Fruit fly (Drosophila melanogaster): ENCODE data around the gene Rab3-GAP.
A peak's percentile ranks its signal among the peaks of the same experiment; 100 is the strongest.

DNA sequence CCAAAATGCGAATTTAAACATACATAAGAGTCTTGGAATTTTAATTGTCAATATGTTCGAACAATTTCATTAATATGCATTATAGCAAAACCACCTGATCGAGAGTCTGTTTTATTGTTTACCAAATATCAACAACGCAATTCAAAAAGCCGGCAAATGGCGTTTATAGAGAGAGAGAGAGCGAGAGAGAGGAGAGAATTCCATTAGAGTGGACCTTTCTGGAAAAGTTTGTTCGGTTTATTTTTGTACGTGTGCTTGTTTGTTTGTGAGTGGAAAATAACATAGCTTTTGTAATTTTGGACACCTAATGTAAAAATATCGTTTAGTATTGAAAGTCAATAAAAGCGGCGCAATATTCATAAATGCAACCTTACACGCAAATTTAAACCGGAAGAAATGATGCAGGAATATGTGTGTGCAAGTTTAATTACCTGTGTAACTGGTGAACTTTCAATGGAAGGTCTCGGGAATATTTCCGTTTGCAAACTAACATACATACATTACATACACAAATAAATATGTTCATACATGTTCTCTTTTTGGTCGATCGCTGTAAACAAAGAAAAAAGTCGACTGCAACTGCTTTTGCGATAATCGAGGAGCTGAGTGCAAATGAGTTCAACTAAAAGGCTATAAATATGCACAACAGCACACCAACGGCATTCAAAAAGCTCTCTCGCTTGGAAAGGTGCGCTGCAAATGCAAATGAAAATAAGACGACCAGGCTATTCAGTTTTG, 18.2 kb downstream of the Rab3-GAP start, which contains the start of gene CG6785:
- TF ChIP-seq Smox (GFP tag; optimal IDR thresholded peaks at IDR 0.05) (no peak), Eip78C (GFP tag) (peak; percentile 96), eg (GFP tag; IDR thresholded peaks at IDR 0.05) (peak; percentile 87; the same call in 2 of the 3 replicates), CG10669 (GFP tag; optimal IDR thresholded peaks at IDR 0.05) (peak; percentile 76), Met (GFP tag; optimal IDR thresholded peaks at IDR 0.05) (peak; percentile 86), salr (GFP tag; optimal IDR thresholded peaks at IDR 0.05) (peak; percentile 58 to 59), Hr39 (GFP tag; optimal IDR thresholded peaks at IDR 0.05) (peak; percentile 70), Sox102F (GFP tag; optimal IDR thresholded peaks at IDR 0.05) (peak; percentile 88), Hr4 (GFP tag; optimal IDR thresholded peaks at IDR 0.05) (peak; percentile 79), CG31627 (GFP tag; optimal IDR thresholded peaks at IDR 0.05) (peak; percentile 71), Gug (GFP tag; IDR thresholded peaks at IDR 0.05) (peak; percentile 62)

Measured in whole organism, prepupa.